Fruit fly (Drosophila melanogaster) whole organism, adult: ENCODE results near the gene Smvt.

Source experiments
- CG11617 ChIP-seq: fragments of 200-800 bp; sonication (Bioruptor generic); optimal IDR thresholded peaks from 2 replicates; lab custom pipeline; 2017; ENCODE audit warnings: mild to moderate bottlenecking, missing biosample characterization, missing genetic modification reagents, missing genetic modification characterization
- CG12768 ChIP-seq: fragments of 200-800 bp; sonication (Bioruptor generic); optimal IDR thresholded peaks from 2 replicates; lab custom pipeline; 2017; ENCODE audit warnings: missing biosample characterization, missing genetic modification characterization, mild to moderate bottlenecking, moderate library complexity, missing genetic modification reagents
- CG14711 ChIP-seq: fragments of 200-800 bp; sonication (Bioruptor generic); optimal IDR thresholded peaks from 2 replicates; lab custom pipeline; 2018; ENCODE audit warnings: missing biosample characterization, mild to moderate bottlenecking, missing genetic modification characterization, moderate library complexity
- CG1620 ChIP-seq: fragments of 200-800 bp; sonication (Bioruptor generic); optimal IDR thresholded peaks from 2 replicates; lab custom pipeline; 2016; ENCODE audit warnings: missing biosample characterization, missing genetic modification characterization
- CG33017 ChIP-seq: fragments of 200-800 bp; sonication (Bioruptor generic); optimal IDR thresholded peaks from 2 replicates; lab custom pipeline; 2018; ENCODE audit warnings: missing biosample characterization, mild to moderate bottlenecking, missing genetic modification characterization, moderate library complexity
- CG5204 ChIP-seq: fragments of 200-800 bp; sonication (Bioruptor generic); optimal IDR thresholded peaks from 2 replicates; lab custom pipeline; 2016; ENCODE audit warnings: missing biosample characterization, missing genetic modification characterization
- CG7045 ChIP-seq: fragments of 200-800 bp; sonication (Bioruptor generic); optimal IDR thresholded peaks from 2 replicates; lab custom pipeline; 2017; ENCODE audit warnings: missing biosample characterization, mild to moderate bottlenecking, missing genetic modification characterization
- CG7101 ChIP-seq: fragments of 200-800 bp; sonication (Bioruptor generic); optimal IDR thresholded peaks from 2 replicates; lab custom pipeline; 2018; ENCODE audit warnings: missing biosample characterization, mild to moderate bottlenecking, missing genetic modification characterization, moderate library complexity
- Clk ChIP-seq: fragments of 200-800 bp; sonication (Bioruptor generic); optimal IDR thresholded peaks from 2 replicates; lab custom pipeline; 2017; ENCODE audit warnings: missing biosample characterization, missing genetic modification characterization
- Crg-1 ChIP-seq: fragments of 200-800 bp; sonication (Bioruptor generic); optimal IDR thresholded peaks from 2 replicates; lab custom pipeline; 2016; ENCODE audit warnings: missing biosample characterization, missing genetic modification characterization
- Hr96 ChIP-seq: fragments of 200-800 bp; sonication (Bioruptor generic); optimal IDR thresholded peaks from 2 replicates; lab custom pipeline; 2016; ENCODE audit warnings: missing biosample characterization, missing genetic modification characterization
- Mnt ChIP-seq: fragments of 200-800 bp; sonication (Bioruptor generic); optimal IDR thresholded peaks from 2 replicates; lab custom pipeline; 2016; ENCODE audit warnings: missing biosample characterization, mild to moderate bottlenecking, missing genetic modification characterization
- bab1 ChIP-seq: fragments of 200-800 bp; sonication (Bioruptor generic); optimal IDR thresholded peaks from 3 replicates; lab custom pipeline; 2019; ENCODE audit warnings: missing biosample characterization, mild to moderate bottlenecking, missing genetic modification characterization, moderate library complexity
- cic ChIP-seq: fragments of 200-800 bp; sonication (Bioruptor generic); optimal IDR thresholded peaks from 2 replicates; lab custom pipeline; 2017; ENCODE audit warnings: missing biosample characterization, mild to moderate bottlenecking, missing genetic modification characterization, moderate library complexity
- cnc ChIP-seq, 2 experiments: fragments of >200 bp; optimal IDR thresholded peaks; 2 replicates each; lab custom pipeline; 2017
- kay ChIP-seq: fragments of 200-800 bp; sonication (Bioruptor generic); peaks from one replicate; lab custom pipeline; 2016; ENCODE audit warnings: missing biosample characterization, missing genetic modification characterization, borderline replicate concordance
- ovo ChIP-seq: fragments of 200-800 bp; sonication (Bioruptor generic); optimal IDR thresholded peaks from 2 replicates; lab custom pipeline; 2016; ENCODE audit warnings: missing biosample characterization, missing genetic modification characterization
- pad ChIP-seq: fragments of 200-800 bp; sonication (Bioruptor generic); optimal IDR thresholded peaks from 3 replicates; lab custom pipeline; 2017; ENCODE audit warnings: missing biosample characterization, missing genetic modification characterization, mild to moderate bottlenecking, moderate library complexity, missing genetic modification reagents
- tj ChIP-seq: fragments of 200-800 bp; sonication (Bioruptor generic); optimal IDR thresholded peaks from 3 replicates; lab custom pipeline; 2017; ENCODE audit warnings: missing biosample characterization, mild to moderate bottlenecking, missing genetic modification characterization, moderate library complexity
- toe ChIP-seq: fragments of 200-800 bp; sonication (Bioruptor generic); optimal IDR thresholded peaks from 2 replicates; lab custom pipeline; 2016; ENCODE audit warnings: missing biosample characterization, missing genetic modification characterization

Smvt gene

dm6 chr3R:31761529-31762009 is at the start of gene Smvt:
Gene Smvt (minus strand): TSS chr3R:31761579.
- TF ChIP-seq cic (GFP tag; lab: Kevin White, UChicago) (peak; percentile 83), Hr96 (GFP tag; lab: Kevin White, UChicago) (no peak), cnc (optimal IDR thresholded peaks at IDR 0.05; lab: Kevin White, UChicago) (peak in 1 of 2 experiments; percentile 13), ovo (GFP tag; lab: Kevin White, UChicago) (no peak)

dm6 chr3R:31810073-31810530 is 48.7 kb upstream of the Smvt start, which contains the start of gene Rift:
Gene Rift (minus strand): TSS chr3R:31810186.
- TF ChIP-seq ovo (GFP tag; lab: Kevin White, UChicago) (no peak), pad (peak; percentile 8), CG14711 (tag; lab: Kevin White, UChicago) (no peak), Hr96 (GFP tag; lab: Kevin White, UChicago) (no peak), tj (GFP tag; lab: Kevin White, UChicago) (no peak), toe (GFP tag; lab: Kevin White, UChicago) (no peak), CG33017 (peak; percentile 43), bab1 (peak; percentile 37), CG7045 (GFP tag; lab: Kevin White, UChicago) (peak; percentile 42), CG11617 (peak; percentile 42), kay (GFP tag; lab: Kevin White, UChicago) (no peak), Mnt (peak; percentile 79), CG7101 (peak; percentile 24), cic (GFP tag; lab: Kevin White, UChicago) (no peak), CG5204 (GFP tag; lab: Kevin White, UChicago) (peak; percentile 22), CG12768 (GFP tag; lab: Kevin White, UChicago) (peak; percentile 30), Clk (GFP tag; lab: Kevin White, UChicago) (peak; percentile 40), cnc (optimal IDR thresholded peaks at IDR 0.05; lab: Kevin White, UChicago) (no peak), CG1620 (no peak), Crg-1 (no peak)

dm6 chr3R:31809622-31810021 is 48.2 kb upstream of the Smvt start:
- TF ChIP-seq CG14711 (tag; lab: Kevin White, UChicago): no peak
- TF ChIP-seq CG1620: no peak
- TF ChIP-seq ovo (GFP tag; lab: Kevin White, UChicago): no peak
- TF ChIP-seq CG7045 (GFP tag; lab: Kevin White, UChicago): no peak
- TF ChIP-seq pad: no peak
- no peak for TF ChIP-seq CG7101
- TF ChIP-seq cnc (optimal IDR thresholded peaks at IDR 0.05; lab: Kevin White, UChicago): no peak
- TF ChIP-seq CG5204 (GFP tag; lab: Kevin White, UChicago): no peak
- TF ChIP-seq Hr96 (GFP tag; lab: Kevin White, UChicago): no peak
- TF ChIP-seq CG11617: no peak
- no peak for TF ChIP-seq CG12768 (GFP tag; lab: Kevin White, UChicago)
- no peak for TF ChIP-seq Crg-1
- no peak for TF ChIP-seq Clk (GFP tag; lab: Kevin White, UChicago)
- no peak for TF ChIP-seq CG33017
- TF ChIP-seq cic (GFP tag; lab: Kevin White, UChicago): no peak

dm6 chr3R:31808571-31808970 is 47.2 kb upstream of the Smvt start:
- TF ChIP-seq CG7101: no peak
- TF ChIP-seq Crg-1: no peak
- TF ChIP-seq Clk (GFP tag; lab: Kevin White, UChicago): no peak
- no peak for TF ChIP-seq pad

- TF ChIP-seq Hr96 (GFP tag; lab: Kevin White, UChicago) (peak; percentile 59), Clk (GFP tag; lab: Kevin White, UChicago) (no peak), cnc (optimal IDR thresholded peaks at IDR 0.05; lab: Kevin White, UChicago) (no peak), CG7101 (peak; percentile 51), CG11617 (peak; percentile 51), ovo (GFP tag; lab: Kevin White, UChicago) (no peak), CG7045 (GFP tag; lab: Kevin White, UChicago) (peak; percentile 39), toe (GFP tag; lab: Kevin White, UChicago) (no peak), CG1620 (peak; percentile 16), tj (GFP tag; lab: Kevin White, UChicago) (peak; percentile 15), cic (GFP tag; lab: Kevin White, UChicago) (no peak), Mnt (peak; percentile 30), CG33017 (peak; percentile 41), CG14711 (tag; lab: Kevin White, UChicago) (peak; percentile 37), kay (GFP tag; lab: Kevin White, UChicago) (no peak), bab1 (peak; percentile 12), CG12768 (GFP tag; lab: Kevin White, UChicago) (peak; percentile 1), CG5204 (GFP tag; lab: Kevin White, UChicago) (peak; percentile 34), Crg-1 (no peak), pad (peak; percentile 40)
Observed at dm6 chr3R:31805228-31805738, 43.9 kb upstream of the Smvt start, which contains the start of the genes CG42233 and CG1971. Gene CG42233 (minus strand): TSS chr3R:31805278. Gene CG1971 (plus strand): TSS chr3R:31805468.

dm6 chr3R:31800663-31801062 is 39.3 kb upstream of the Smvt start, which contains the start of gene Ir100a:
Gene Ir100a (plus strand): TSS chr3R:31800963.
- no peak for TF ChIP-seq CG11617
- no peak for TF ChIP-seq cic (GFP tag; lab: Kevin White, UChicago)
- TF ChIP-seq CG12768 (GFP tag; lab: Kevin White, UChicago): no peak
- TF ChIP-seq ovo (GFP tag; lab: Kevin White, UChicago): no peak
